Comparison of ENCODE assay signal across 4 worm cellular contexts in the genomic region with DNA sequence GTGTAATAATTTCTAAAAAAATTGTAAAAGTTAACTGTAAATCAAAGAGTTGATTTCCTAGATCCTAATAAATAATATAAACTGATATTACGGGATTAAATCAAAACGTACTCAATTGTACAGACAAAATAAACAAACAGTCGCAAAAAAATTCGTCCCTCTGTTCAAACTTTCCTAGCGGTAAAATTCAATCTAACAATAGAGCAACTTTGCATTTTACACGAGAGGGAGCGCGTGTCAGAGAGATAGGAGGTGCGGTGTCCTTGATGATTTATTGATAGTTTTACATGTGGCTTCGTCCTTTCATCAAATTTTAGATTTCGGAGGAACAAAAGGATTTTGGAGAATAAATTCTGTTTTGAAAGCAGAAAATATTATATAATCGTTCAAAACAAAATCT.
TF ChIP-seq lines count a peak whose summit lies in the region.

No protein-coding gene starts in this region.

TF ChIP-seq in whole organism, L1 larva, 84 proteins besides CTCF, POLR2A, EP300 and RAD21 (continued from another document):
- TF ChIP-seq nhr-90 (tag; optimal IDR thresholded peaks at IDR 0.05; lab: Kevin White, UChicago; ENCODE audit: poor library complexity) (peak; percentile 5), zip-4 (GFP tag; optimal IDR thresholded peaks at IDR 0.05; lab: Kevin White, UChicago) (no peak), rnt-1 (tag; optimal IDR thresholded peaks at IDR 0.05; lab: Kevin White, UChicago) (peak; percentile 33), mdl-1 (tag; optimal IDR thresholded peaks at IDR 0.05; lab: Kevin White, UChicago) (peak in 1 of 2 experiments; percentile 65), lin-14 (GFP tag; optimal IDR thresholded peaks at IDR 0.05; lab: Kevin White, UChicago) (peak; percentile 67), blmp-1 (tag; optimal IDR thresholded peaks at IDR 0.05; lab: Kevin White, UChicago) (peak; percentile 64), elt-3 (tag; optimal IDR thresholded peaks at IDR 0.05; lab: Kevin White, UChicago) (peak in 1 of 6 experiments; percentile 12), zag-1 (tag; optimal IDR thresholded peaks at IDR 0.05; lab: Kevin White, UChicago) (no peak), lsy-2 (tag; optimal IDR thresholded peaks at IDR 0.05; lab: Kevin White, UChicago) (peak in 1 of 2 experiments; percentile 62), ceh-88 (GFP tag; IDR thresholded peaks at IDR 0.05; lab: Robert Waterston, UW) (no peak), snu-23 (GFP tag; optimal IDR thresholded peaks at IDR 0.05; lab: Kevin White, UChicago) (peak; percentile 59), nhr-12 (tag; optimal IDR thresholded peaks at IDR 0.05; lab: Kevin White, UChicago) (no peak)
TF ChIP-seq in whole organism, L1 larva: peak in this region for 15.

TF ChIP-seq in whole organism, L2 larva, 48 proteins besides CTCF, POLR2A, EP300 and RAD21 (continued from another document):
- TF ChIP-seq unc-62 (GFP tag; optimal IDR thresholded peaks at IDR 0.05; lab: Kevin White, UChicago) (no peak), blmp-1 (tag; optimal IDR thresholded peaks at IDR 0.05; lab: Kevin White, UChicago; ENCODE audit: insufficient read depth) (no peak), ZK546.5 (tag; optimal IDR thresholded peaks at IDR 0.05; lab: Kevin White, UChicago) (no peak), F13H6.1 (tag; optimal IDR thresholded peaks at IDR 0.05; lab: Kevin White, UChicago) (no peak), lin-11 (tag; optimal IDR thresholded peaks at IDR 0.05; lab: Kevin White, UChicago) (no peak), nhr-129 (tag; optimal IDR thresholded peaks at IDR 0.05; lab: Kevin White, UChicago) (peak; percentile 54), dmd-4 (tag; optimal IDR thresholded peaks at IDR 0.05; lab: Kevin White, UChicago) (no peak), nhr-21 (tag; optimal IDR thresholded peaks at IDR 0.05; lab: Kevin White, UChicago) (no peak), egl-27 (tag; optimal IDR thresholded peaks at IDR 0.05; lab: Kevin White, UChicago) (no peak), ama-1 (optimal IDR thresholded peaks at IDR 0.05; lab: Kevin White, UChicago) (no peak), mdl-1 (tag; optimal IDR thresholded peaks at IDR 0.05; lab: Kevin White, UChicago) (no peak), gmeb-1 (tag; optimal IDR thresholded peaks at IDR 0.05; lab: Kevin White, UChicago) (no peak), sma-9 (GFP tag; optimal IDR thresholded peaks at IDR 0.05; lab: Kevin White, UChicago) (peak; percentile 0), sma-9 (tag; optimal IDR thresholded peaks at IDR 0.05; lab: Kevin White, UChicago) (no peak), aly-2 (tag; optimal IDR thresholded peaks at IDR 0.05; lab: Kevin White, UChicago) (no peak), nhr-6 (tag; optimal IDR thresholded peaks at IDR 0.05; lab: Kevin White, UChicago) (no peak), nhr-10 (tag; optimal IDR thresholded peaks at IDR 0.05; lab: Kevin White, UChicago) (no peak), lsy-2 (tag; optimal IDR thresholded peaks at IDR 0.05; lab: Kevin White, UChicago) (peak in 1 of 2 experiments; percentile 54), zag-1 (tag; optimal IDR thresholded peaks at IDR 0.05; lab: Kevin White, UChicago) (no peak), snpc-4 (tag; optimal IDR thresholded peaks at IDR 0.05; lab: Kevin White, UChicago) (no peak), ztf-11 (tag; optimal IDR thresholded peaks at IDR 0.05; lab: Kevin White, UChicago) (no peak), mab-5 (tag; optimal IDR thresholded peaks at IDR 0.05; lab: Kevin White, UChicago) (no peak), nhr-23 (tag; optimal IDR thresholded peaks at IDR 0.05; lab: Kevin White, UChicago) (no peak), ceh-16 (tag; optimal IDR thresholded peaks at IDR 0.05; lab: Kevin White, UChicago) (no peak), ztf-4 (tag; optimal IDR thresholded peaks at IDR 0.05; lab: Kevin White, UChicago) (no peak), C34F6.9 (tag; optimal IDR thresholded peaks at IDR 0.05; lab: Kevin White, UChicago) (no peak), lin-39 (tag; optimal IDR thresholded peaks at IDR 0.05; lab: Kevin White, UChicago) (no peak), fos-1 (tag; optimal IDR thresholded peaks at IDR 0.05; lab: Kevin White, UChicago) (peak; percentile 29), ztf-1 (GFP tag; conservative IDR thresholded peaks at IDR 0.05; lab: Robert Waterston, UW) (no peak), crh-2 (tag; optimal IDR thresholded peaks at IDR 0.05; lab: Kevin White, UChicago) (peak; percentile 47), nhr-11 (tag; optimal IDR thresholded peaks at IDR 0.05; lab: Kevin White, UChicago) (no peak), R02D3.7 (tag; optimal IDR thresholded peaks at IDR 0.05; lab: Kevin White, UChicago) (no peak), mbf-1 (tag; optimal IDR thresholded peaks at IDR 0.05; lab: Kevin White, UChicago) (no peak), lin-13 (GFP tag; optimal IDR thresholded peaks at IDR 0.05; lab: Kevin White, UChicago) (no peak), sma-3 (GFP tag; optimal IDR thresholded peaks at IDR 0.05; lab: Kevin White, UChicago) (no peak)

TF ChIP-seq in whole organism, L3 larva, 47 proteins besides CTCF, POLR2A, EP300 and RAD21 (continued from another document):
- TF ChIP-seq ZK546.5 (tag; optimal IDR thresholded peaks at IDR 0.05; lab: Kevin White, UChicago) (no peak), ztf-4 (tag; optimal IDR thresholded peaks at IDR 0.05; lab: Kevin White, UChicago) (no peak), nhr-25 (tag; optimal IDR thresholded peaks at IDR 0.05; lab: Kevin White, UChicago) (peak; percentile 7), snpc-4 (tag; optimal IDR thresholded peaks at IDR 0.05; lab: Kevin White, UChicago) (peak; percentile 33), elt-2 (tag; optimal IDR thresholded peaks at IDR 0.05; lab: Kevin White, UChicago) (peak; percentile 13), pha-4 (tag; optimal IDR thresholded peaks at IDR 0.05; lab: Kevin White, UChicago) (peak; percentile 79), egl-27 (tag; optimal IDR thresholded peaks at IDR 0.05; lab: Kevin White, UChicago) (no peak), jun-1 (tag; optimal IDR thresholded peaks at IDR 0.05; lab: Kevin White, UChicago) (no peak), ceh-16 (tag; optimal IDR thresholded peaks at IDR 0.05; lab: Kevin White, UChicago) (no peak), fos-1 (tag; optimal IDR thresholded peaks at IDR 0.05; lab: Kevin White, UChicago) (no peak), egl-5 (tag; optimal IDR thresholded peaks at IDR 0.05; lab: Kevin White, UChicago) (no peak)

TF ChIP-seq in whole organism, L4 larva, 104 proteins besides CTCF, POLR2A, EP300 and RAD21 (continued from another document):
- TF ChIP-seq unc-62 (GFP tag; optimal IDR thresholded peaks at IDR 0.05 in 1 of 2; lab: Kevin White, UChicago) = peak in 1 of 2 experiments; percentile 95
- TF ChIP-seq unc-62 (tag; optimal IDR thresholded peaks at IDR 0.05; lab: Kevin White, UChicago) = no peak
- TF ChIP-seq lsy-2 (tag; optimal IDR thresholded peaks at IDR 0.05; lab: Kevin White, UChicago) = peak in 1 of 2 experiments; percentile 60
- no peak for TF ChIP-seq pha-4 (GFP tag; IDR thresholded peaks at IDR 0.05; lab: Robert Waterston, UW)
- TF ChIP-seq pha-4 (tag; optimal IDR thresholded peaks at IDR 0.05; lab: Kevin White, UChicago) = peak; percentile 70
- peak; percentile 35 for TF ChIP-seq nhr-6 (tag; optimal IDR thresholded peaks at IDR 0.05; lab: Kevin White, UChicago)
- no peak for TF ChIP-seq dmd-8 (GFP tag; IDR thresholded peaks at IDR 0.05; lab: Robert Waterston, UW)
- no peak for TF ChIP-seq attf-4 (tag; optimal IDR thresholded peaks at IDR 0.05; lab: Kevin White, UChicago)
- peak; percentile 32 for TF ChIP-seq pqm-1 (tag; optimal IDR thresholded peaks at IDR 0.05; lab: Kevin White, UChicago)
TF ChIP-seq in whole organism, L4 larva: peak in this region for 13.
